Fruit fly (Drosophila melanogaster): ENCODE data around the gene dos.

Gene dos

DNA sequence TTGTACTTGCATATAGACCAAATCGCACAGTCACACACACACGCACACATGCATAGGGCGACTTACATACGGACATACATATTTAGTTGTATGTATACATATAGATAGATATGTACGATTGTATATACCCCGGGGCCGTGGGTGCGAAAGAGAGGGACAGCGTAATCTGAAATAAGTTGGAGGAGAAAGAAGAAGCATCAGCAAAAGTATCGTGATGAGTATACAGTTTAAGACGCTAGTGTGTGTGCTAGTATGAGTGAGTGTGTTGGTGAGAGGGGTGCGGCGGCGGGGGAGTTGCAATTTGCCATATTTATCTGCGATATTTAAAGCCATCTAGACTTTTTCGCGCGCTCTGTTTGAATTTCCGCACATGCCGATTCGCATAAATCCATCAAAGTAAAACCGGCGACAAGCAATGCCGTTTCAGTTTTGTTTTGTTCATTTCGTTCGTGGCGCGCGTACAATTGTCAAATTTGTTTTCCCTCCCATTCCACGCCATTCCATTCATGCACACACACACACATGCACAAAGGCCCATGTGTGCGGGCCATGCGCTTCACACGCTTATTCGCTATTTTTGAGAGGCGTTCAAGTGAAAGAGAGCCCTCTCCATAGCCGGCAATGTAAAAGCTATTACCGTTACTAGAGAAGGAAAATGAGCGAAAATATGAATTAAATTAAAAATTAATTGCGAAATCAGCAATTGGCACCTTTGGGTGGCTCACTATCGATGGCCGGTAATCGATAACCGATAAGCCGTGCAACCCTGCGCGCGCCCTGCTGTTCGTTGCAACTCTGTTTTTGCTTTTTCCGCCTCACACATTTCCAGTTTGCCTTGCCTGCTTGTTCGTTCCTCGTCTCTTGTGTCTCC, 46.0 kb downstream of the dos start (continued):
- TF ChIP-seq al (GFP tag; IDR thresholded peaks at IDR 0.05) (peak; percentile 62; the same call in 1 of the 2 replicates), ewg (GFP tag; optimal IDR thresholded peaks at IDR 0.05) (peak; percentile 90), mld (GFP tag; IDR thresholded peaks at IDR 0.05; ENCODE audit: partially characterized antibody) (peak; percentile 78; the same call in 2 of the 3 replicates), sima (GFP tag; optimal IDR thresholded peaks at IDR 0.05) (peak; percentile 52), CG6175 (GFP tag; IDR thresholded peaks at IDR 0.05) (peak; percentile 64; the same call in 2 of the 3 replicates), Sox102F (GFP tag; optimal IDR thresholded peaks at IDR 0.05) (peak; percentile 11), slou (GFP tag; optimal IDR thresholded peaks at IDR 0.05) (peak; percentile 69), sisA (GFP tag; IDR thresholded peaks at IDR 0.05) (no peak), CG1647 (GFP tag; optimal IDR thresholded peaks at IDR 0.05) (peak; percentile 61), Meics (GFP tag; optimal IDR thresholded peaks at IDR 0.05) (peak; percentile 90), TFAM (GFP tag; optimal IDR thresholded peaks at IDR 0.05) (peak; percentile 47), MBD-R2 (GFP tag; IDR thresholded peaks at IDR 0.05) (peak; percentile 67), Sry-δ (GFP tag; optimal IDR thresholded peaks at IDR 0.05) (peak; percentile 86), CG7928 (GFP tag; optimal IDR thresholded peaks at IDR 0.05) (peak; percentile 57), CG15514 (GFP tag; optimal IDR thresholded peaks at IDR 0.05) (peak; percentile 90), CG2678 (tag; optimal IDR thresholded peaks at IDR 0.05) (peak; percentile 68), Sox100B (GFP tag; optimal IDR thresholded peaks at IDR 0.05) (peak; percentile 86), ken (GFP tag; IDR thresholded peaks at IDR 0.05) (peak; percentile 78; the same call in 2 of the 3 replicates), CG18619 (GFP tag; optimal IDR thresholded peaks at IDR 0.05) (peak; percentile 86), CG34376 (GFP tag; optimal IDR thresholded peaks at IDR 0.05) (peak; percentile 96), CG18764 (GFP tag; optimal IDR thresholded peaks at IDR 0.05) (peak; percentile 61), slp2 (GFP tag; optimal IDR thresholded peaks at IDR 0.05) (peak; percentile 67), tap (tag; optimal IDR thresholded peaks at IDR 0.05) (peak; percentile 66), B-H1 (GFP tag; IDR thresholded peaks at IDR 0.05) (peak; percentile 58; the same call in 2 of the 3 replicates), CG13424 (tag; optimal IDR thresholded peaks at IDR 0.05) (peak; percentile 59), CG11085 (GFP tag; IDR thresholded peaks at IDR 0.05) (peak; percentile 79), Ada2b (GFP tag; IDR thresholded peaks at IDR 0.05) (peak; percentile 53), CG6813 (GFP tag; optimal IDR thresholded peaks at IDR 0.05) (peak; percentile 87), CG4404 (GFP tag; IDR thresholded peaks at IDR 0.05) (no peak), CG11456 (GFP tag; IDR thresholded peaks at IDR 0.05) (peak; percentile 89), fd64A (GFP tag; optimal IDR thresholded peaks at IDR 0.05) (peak; percentile 89), CG34224 (GFP tag; IDR thresholded peaks at IDR 0.05; ENCODE audit: partially characterized antibody) (peak; percentile 69), CG10267 (tag; optimal IDR thresholded peaks at IDR 0.05) (peak; percentile 81), dimm (GFP tag; IDR thresholded peaks at IDR 0.05) (no peak), Dad (GFP tag; optimal IDR thresholded peaks at IDR 0.05) (peak; percentile 92), ftz-f1 (GFP tag; optimal IDR thresholded peaks at IDR 0.05) (peak; percentile 79), chn (GFP tag; optimal IDR thresholded peaks at IDR 0.05) (peak; percentile 86), CG16863 (GFP tag; optimal IDR thresholded peaks at IDR 0.05) (peak; percentile 72), Sin3A (optimal IDR thresholded peaks at IDR 0.05) (peak; percentile 77), CG16815 (GFP tag; optimal IDR thresholded peaks at IDR 0.05) (no peak), Atf3 (GFP tag; optimal IDR thresholded peaks at IDR 0.05) (peak; percentile 59), CG13775 (GFP tag; optimal IDR thresholded peaks at IDR 0.05) (peak; percentile 91), Taf1 (GFP tag; IDR thresholded peaks at IDR 0.05) (no peak; the same call in 1 of the 2 replicates), Oaz (GFP tag; IDR thresholded peaks at IDR 0.05) (peak; percentile 61), CG17359 (tag; optimal IDR thresholded peaks at IDR 0.05) (peak; percentile 74), fu2 (GFP tag; optimal IDR thresholded peaks at IDR 0.05) (peak; percentile 70), CG42726 (GFP tag; IDR thresholded peaks at IDR 0.05; ENCODE audit: partially characterized antibody) (peak; percentile 50; the same call in 1 of the 2 replicates), Adf1 (GFP tag; IDR thresholded peaks at IDR 0.05) (peak; percentile 18; the same call in 1 of the 2 replicates), tx (GFP tag; optimal IDR thresholded peaks at IDR 0.05) (peak; percentile 55)
